Fruit fly (Drosophila melanogaster) whole organism, embryonic: ENCODE measurements around the gene mRpL3.

Experiments
- Atf-2 ChIP-seq: fragments of 200-800 bp; sonication (Bioruptor generic); optimal IDR thresholded peaks from 2 replicates; lab custom pipeline; 2016; ENCODE audit warnings: missing biosample characterization, missing genetic modification characterization
- CG10366 ChIP-seq: fragments of 200-800 bp; sonication (Bioruptor generic); IDR thresholded peaks from 2 replicates; pipeline ENCODE4 v1.3.6; 2022; ENCODE audit warnings: missing biosample characterization, missing genetic modification characterization
- CG10565 ChIP-seq: fragments of 200-800 bp; sonication (Bioruptor generic); optimal IDR thresholded peaks from 3 replicates; lab custom pipeline; 2016; ENCODE audit warnings: missing biosample characterization, mild to moderate bottlenecking, missing genetic modification characterization
- CG11085 ChIP-seq: fragments of 200-800 bp; sonication (Bioruptor generic); IDR thresholded peaks from 2 replicates; pipeline ENCODE4 v1.3.6; 2022; ENCODE audit warnings: missing biosample characterization, missing genetic modification characterization
- CG11560 ChIP-seq: fragments of 200-800 bp; sonication (Bioruptor generic); IDR thresholded peaks from 3 replicates; pipeline ENCODE4 v1.3.6; 2022; ENCODE audit warnings: missing biosample characterization, missing genetic modification characterization
- CG12299 ChIP-seq: fragments of 200-800 bp; sonication (Bioruptor generic); optimal IDR thresholded peaks from 2 replicates; lab custom pipeline; 2018; ENCODE audit warnings: missing biosample characterization, mild to moderate bottlenecking, missing genetic modification characterization
- CG1647 ChIP-seq: fragments of 200-800 bp; sonication (Bioruptor generic); optimal IDR thresholded peaks from 3 replicates; lab custom pipeline; 2016; ENCODE audit warnings: missing biosample characterization, missing genetic modification characterization
- CG17385 ChIP-seq: fragments of 200-800 bp; sonication (Bioruptor generic); optimal IDR thresholded peaks from 3 replicates; lab custom pipeline; 2018; ENCODE audit warnings: missing biosample characterization, mild to moderate bottlenecking, missing genetic modification characterization
- CG17912 ChIP-seq: fragments of 200-800 bp; sonication (Bioruptor generic); optimal IDR thresholded peaks from 2 replicates; lab custom pipeline; 2018; ENCODE audit warnings: missing biosample characterization, mild to moderate bottlenecking, missing genetic modification characterization
- CG2116 ChIP-seq: fragments of 200-800 bp; sonication (Bioruptor generic); optimal IDR thresholded peaks from 3 replicates; lab custom pipeline; 2018; ENCODE audit warnings: missing biosample characterization, mild to moderate bottlenecking, missing genetic modification characterization
- CG30020 ChIP-seq: fragments of 200-800 bp; optimal IDR thresholded peaks from 2 replicates; lab custom pipeline; 2019; ENCODE audit warnings: missing biosample characterization, mild to moderate bottlenecking, missing genetic modification characterization, moderate library complexity
- CG32532 ChIP-seq: fragments of 200-800 bp; sonication (Bioruptor generic); IDR thresholded peaks from 2 replicates; pipeline ENCODE4 v1.3.6; 2022; ENCODE audit warnings: missing biosample characterization, missing genetic modification characterization
- CG8478 ChIP-seq: fragments of >200 bp; optimal IDR thresholded peaks from 2 replicates; lab custom pipeline; 2018
- CG8765 ChIP-seq: fragments of 200-800 bp; sonication (Bioruptor generic); IDR thresholded peaks from 2 replicates; pipeline ENCODE4 v1.3.6; 2022; ENCODE audit warnings: missing biosample characterization, missing genetic modification characterization
- CG9609 ChIP-seq: fragments of 200-800 bp; sonication (Bioruptor generic); optimal IDR thresholded peaks from 3 replicates; lab custom pipeline; 2016; ENCODE audit warnings: missing biosample characterization, missing genetic modification characterization
- Dip2 ChIP-seq: fragments of 200-800 bp; sonication (Bioruptor generic); IDR thresholded peaks from 2 replicates; pipeline ENCODE4 v1.3.6; 2022; ENCODE audit warnings: missing biosample characterization, missing genetic modification characterization
- Doc3 ChIP-seq: fragments of 200-800 bp; sonication (Bioruptor generic); IDR thresholded peaks from 3 replicates; pipeline ENCODE4 v1.3.6; 2022; ENCODE audit warnings: missing biosample characterization, missing genetic modification characterization; ENCODE audit not compliant: partially characterized antibody
- ERR ChIP-seq: fragments of 200-800 bp; sonication (Bioruptor generic); optimal IDR thresholded peaks from 2 replicates; lab custom pipeline; 2016; ENCODE audit warnings: missing biosample characterization, missing genetic modification characterization
- H2.0 ChIP-seq: fragments of 200-800 bp; sonication (Bioruptor generic); IDR thresholded peaks from 2 replicates; pipeline ENCODE4 v1.3.6; 2022; ENCODE audit warnings: missing biosample characterization, missing genetic modification characterization
- HLH3B ChIP-seq: fragments of 200-800 bp; sonication (Bioruptor generic); IDR thresholded peaks from 2 replicates; pipeline ENCODE4 v1.3.6; 2022; ENCODE audit warnings: missing biosample characterization, missing genetic modification characterization
- Hey ChIP-seq: fragments of 200-800 bp; sonication (Bioruptor generic); optimal IDR thresholded peaks from 3 replicates; lab custom pipeline; 2018; ENCODE audit warnings: missing biosample characterization, mild to moderate bottlenecking, missing genetic modification characterization
- Hmx ChIP-seq: fragments of 200-800 bp; sonication (Bioruptor generic); optimal IDR thresholded peaks from 2 replicates; lab custom pipeline; 2016; ENCODE audit warnings: missing biosample characterization, missing genetic modification characterization
- Lhr ChIP-seq: fragments of 200-800 bp; sonication (Bioruptor generic); optimal IDR thresholded peaks from 3 replicates; lab custom pipeline; 2017; ENCODE audit warnings: mild to moderate bottlenecking, missing biosample characterization, missing genetic modification reagents, missing genetic modification characterization
- Mrtf ChIP-seq: fragments of 200-800 bp; sonication (Bioruptor generic); IDR thresholded peaks from 3 replicates; pipeline ENCODE4 v1.3.6; 2022; ENCODE audit warnings: missing biosample characterization, missing genetic modification characterization
- NfI ChIP-seq: fragments of 200-800 bp; sonication (Bioruptor generic); optimal IDR thresholded peaks from 3 replicates; lab custom pipeline; 2018; ENCODE audit warnings: missing biosample characterization, mild to moderate bottlenecking, missing genetic modification characterization, moderate library complexity
- Oli ChIP-seq: fragments of 200-800 bp; sonication (Bioruptor generic); optimal IDR thresholded peaks from 2 replicates; lab custom pipeline; 2018; ENCODE audit warnings: missing biosample characterization, mild to moderate bottlenecking, missing genetic modification characterization, moderate library complexity
- Rfx ChIP-seq: fragments of 200-800 bp; sonication (Bioruptor generic); IDR thresholded peaks from 2 replicates; pipeline ENCODE4 v1.3.6; 2022; ENCODE audit warnings: missing biosample characterization, missing genetic modification characterization
- Sox102F ChIP-seq: fragments of 200-800 bp; sonication (Bioruptor generic); optimal IDR thresholded peaks from 2 replicates; lab custom pipeline; 2018; ENCODE audit warnings: missing biosample characterization, mild to moderate bottlenecking, missing genetic modification characterization, moderate library complexity
- Sry-β ChIP-seq: fragments of 200-800 bp; sonication (Bioruptor generic); optimal IDR thresholded peaks from 2 replicates; lab custom pipeline; 2018; ENCODE audit warnings: missing biosample characterization, mild to moderate bottlenecking, missing genetic modification characterization, moderate library complexity
- Ssrp ChIP-seq: fragments of 200-800 bp; sonication (Bioruptor generic); optimal IDR thresholded peaks from 2 replicates; lab custom pipeline; 2018; ENCODE audit warnings: missing biosample characterization, mild to moderate bottlenecking, missing genetic modification characterization, moderate library complexity
- Stat92E ChIP-seq, 3 experiments: fragments of >200 bp in 2 of 3; fragments of 200-800 bp in 1 of 3; sonication (Bioruptor generic) in 1 of 3; optimal IDR thresholded peaks; 2 replicates each; lab custom pipeline; 2017 to 2019; ENCODE audit warnings: missing biosample characterization in 3 of 3, missing genetic modification characterization in 3 of 3, mild to moderate bottlenecking in 1 of 3, moderate library complexity in 1 of 3
- YL-1 ChIP-seq: fragments of 200-800 bp; sonication (Bioruptor generic); optimal IDR thresholded peaks from 3 replicates; lab custom pipeline; 2017; ENCODE audit warnings: missing biosample characterization, mild to moderate bottlenecking, missing genetic modification characterization
- ac ChIP-seq: fragments of 200-800 bp; sonication (Bioruptor generic); optimal IDR thresholded peaks from 3 replicates; lab custom pipeline; 2017; ENCODE audit warnings: missing biosample characterization, mild to moderate bottlenecking, missing genetic modification characterization
- bigmax ChIP-seq: fragments of 200-800 bp; sonication (Bioruptor generic); optimal IDR thresholded peaks from 2 replicates; lab custom pipeline; 2018; ENCODE audit warnings: missing biosample characterization, mild to moderate bottlenecking, missing genetic modification characterization
- ci ChIP-seq: fragments of 200-800 bp; sonication (Bioruptor generic); IDR thresholded peaks from 3 replicates; pipeline ENCODE4 v1.3.6; 2022; ENCODE audit warnings: missing biosample characterization, missing genetic modification characterization
- dpn ChIP-seq, 2 experiments: fragments of 200-800 bp; sonication (Bioruptor generic); optimal IDR thresholded peaks; 3 replicates each; lab custom pipeline; 2016; ENCODE audit warnings: missing biosample characterization in 2 of 2, missing genetic modification characterization in 2 of 2
- fd3F ChIP-seq: fragments of 200-800 bp; sonication (Bioruptor generic); optimal IDR thresholded peaks from 2 replicates; lab custom pipeline; 2018; ENCODE audit warnings: missing biosample characterization, mild to moderate bottlenecking, missing genetic modification characterization, moderate library complexity
- gsb ChIP-seq: fragments of 200-800 bp; sonication (Bioruptor generic); IDR thresholded peaks from 2 replicates; pipeline ENCODE4 v1.3.6; 2022; ENCODE audit warnings: missing biosample characterization, missing genetic modification characterization
- kay ChIP-seq: fragments of 200-800 bp; sonication (Bioruptor generic); optimal IDR thresholded peaks from 2 replicates; lab custom pipeline; 2016; ENCODE audit warnings: missing biosample characterization, missing genetic modification characterization
- lola ChIP-seq, 3 experiments: fragments of >200 bp in 2 of 3; fragments of 200-800 bp in 1 of 3; sonication (Bioruptor generic) in 1 of 3; optimal IDR thresholded peaks; 2 replicates each; lab custom pipeline; 2017 to 2019; ENCODE audit warnings: missing biosample characterization in 3 of 3, missing genetic modification characterization in 3 of 3, mild to moderate bottlenecking in 1 of 3, moderate library complexity in 1 of 3
- lov ChIP-seq, 2 experiments: fragments of 200-800 bp in 1 of 2; fragments of >200 bp in 1 of 2; sonication (Bioruptor generic) in 1 of 2; IDR thresholded peaks in 1 of 2; optimal IDR thresholded peaks in 1 of 2; 2 replicates in 1 of 2; 3 replicates in 1 of 2; pipeline versions ENCODE4 v1.3.6 to Lab custom; 2017 to 2022; ENCODE audit warnings: missing biosample characterization in 1 of 2, missing genetic modification characterization in 1 of 2
- odd ChIP-seq: fragments of 200-800 bp; sonication (Bioruptor generic); optimal IDR thresholded peaks from 2 replicates; lab custom pipeline; 2017; ENCODE audit warnings: missing biosample characterization, mild to moderate bottlenecking, missing genetic modification characterization
- otp ChIP-seq: fragments of 200-800 bp; sonication (Bioruptor generic); IDR thresholded peaks from 3 replicates; pipeline ENCODE4, ENCODE4 v1.3.6; 2022; ENCODE audit warnings: missing biosample characterization, missing genetic modification characterization
- pros ChIP-seq: fragments of 200-800 bp; sonication (Bioruptor generic); optimal IDR thresholded peaks from 3 replicates; lab custom pipeline; 2019; ENCODE audit warnings: missing biosample characterization, mild to moderate bottlenecking, missing genetic modification characterization, moderate library complexity
- ro ChIP-seq: fragments of 200-800 bp; sonication (Bioruptor generic); IDR thresholded peaks from 2 replicates; pipeline ENCODE4 v1.3.6; 2022; ENCODE audit warnings: missing biosample characterization, missing genetic modification characterization
- salm ChIP-seq: fragments of 200-800 bp; sonication (Bioruptor generic); optimal IDR thresholded peaks from 2 replicates; lab custom pipeline; 2018; ENCODE audit warnings: missing biosample characterization, mild to moderate bottlenecking, missing genetic modification characterization
- sna ChIP-seq: fragments of 200-800 bp; sonication (Bioruptor generic); IDR thresholded peaks from 2 replicates; pipeline ENCODE4 v1.3.6; 2022; ENCODE audit warnings: missing biosample characterization, missing genetic modification characterization; ENCODE audit not compliant: partially characterized antibody
- sob ChIP-seq: fragments of 200-800 bp; sonication (Bioruptor generic); IDR thresholded peaks from 2 replicates; pipeline ENCODE4 v1.3.6; 2022; ENCODE audit warnings: missing biosample characterization, missing genetic modification characterization
- vnd ChIP-seq: fragments of 200-800 bp; sonication (Bioruptor generic); IDR thresholded peaks from 3 replicates; pipeline ENCODE4 v1.3.6; 2022; ENCODE audit warnings: missing biosample characterization, missing genetic modification characterization; ENCODE audit not compliant: partially characterized antibody
- zen2 ChIP-seq: fragments of 200-800 bp; sonication (Bioruptor generic); IDR thresholded peaks from 3 replicates; pipeline ENCODE4 v1.3.6; 2022; ENCODE audit warnings: missing biosample characterization, missing genetic modification characterization; ENCODE audit not compliant: partially characterized antibody
- zfh1 ChIP-seq: fragments of 200-800 bp; sonication (Bioruptor generic); IDR thresholded peaks from 3 replicates; pipeline ENCODE4 v1.3.6; 2022; ENCODE audit warnings: missing biosample characterization, missing genetic modification characterization

mRpL3 gene

DNA sequence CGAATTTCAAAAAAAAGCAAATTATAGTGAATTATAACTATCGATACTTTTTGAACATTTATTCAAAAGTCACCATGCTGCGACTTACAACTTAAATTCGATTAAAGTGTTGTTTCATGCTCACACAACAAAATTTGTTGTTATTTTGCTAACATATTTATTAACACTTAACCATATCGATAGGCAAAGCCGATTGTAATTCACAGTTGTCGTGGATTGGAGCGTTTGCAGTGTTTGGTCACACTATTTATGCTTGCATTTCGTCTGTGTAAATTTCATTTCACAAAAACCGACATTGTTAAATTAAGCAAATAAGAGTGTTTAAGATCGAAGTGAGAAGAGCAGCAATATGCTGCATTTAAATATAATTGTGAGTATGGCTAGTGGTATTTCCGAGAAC lies 48.6 kb upstream of the mRpL3 start, which contains the start of gene HUWE1 (continued):
- TF ChIP-seq bigmax (GFP tag; lab: Kevin White, UChicago) (no peak), CG17912 (GFP tag; lab: Kevin White, UChicago) (peak; percentile 17), Ssrp (tag; lab: Kevin White, UChicago) (no peak), NfI (GFP tag; lab: Kevin White, UChicago) (peak; percentile 11), kay (GFP tag; lab: Kevin White, UChicago) (no peak), CG12299 (peak; percentile 32), HLH3B (GFP tag; lab: Robert Waterston, UW) (no peak), Dip2 (GFP tag; lab: Robert Waterston, UW) (no peak), zfh1 (GFP tag; lab: Robert Waterston, UW) (no peak), pros (no peak), Sox102F (no peak), CG1647 (GFP tag; lab: Kevin White, UChicago) (peak; percentile 12), CG11560 (tag; lab: Robert Waterston, UW) (peak; percentile 49; the same call in 1 of the 3 replicates), Doc3 (GFP tag; lab: Robert Waterston, UW) (peak; percentile 71), salm (tag; lab: Kevin White, UChicago) (peak; percentile 2), Mrtf (GFP tag; lab: Robert Waterston, UW) (no peak), sna (peak; percentile 44), sob (GFP tag; lab: Robert Waterston, UW) (peak; percentile 45; the same call in 1 of the 2 replicates), ERR (GFP tag; lab: Kevin White, UChicago) (no peak), CG32532 (GFP tag; lab: Robert Waterston, UW) (no peak), CG10366 (GFP tag; lab: Robert Waterston, UW) (no peak), Sry-β (GFP tag; lab: Kevin White, UChicago) (no peak), ro (GFP tag; lab: Robert Waterston, UW) (no peak), CG8478 (lab: Kevin White, UChicago) (no peak), Oli (no peak), zen2 (GFP tag; lab: Robert Waterston, UW) (peak; percentile 58; the same call in 2 of the 3 replicates), dpn (GFP tag; optimal IDR thresholded peaks at IDR 0.05; lab: Kevin White, UChicago) (peak in 1 of 2 experiments; percentile 4), CG2116 (GFP tag; lab: Kevin White, UChicago) (peak; percentile 85), odd (GFP tag; lab: Kevin White, UChicago) (no peak), ci (GFP tag; lab: Robert Waterston, UW) (no peak), CG8765 (no peak), H2.0 (GFP tag; lab: Robert Waterston, UW) (no peak), Stat92E (GFP tag; optimal IDR thresholded peaks at IDR 0.05; lab: Kevin White, UChicago) (peak in 1 of 3 experiments; percentile 1), fd3F (no peak), CG17385 (GFP tag; lab: Kevin White, UChicago) (no peak), CG30020 (peak; percentile 54), Hmx (GFP tag; lab: Kevin White, UChicago) (no peak), CG10565 (no peak), YL-1 (GFP tag; lab: Kevin White, UChicago) (peak; percentile 17), ac (no peak), vnd (GFP tag; lab: Robert Waterston, UW) (peak; percentile 67), gsb (no peak), Rfx (GFP tag; lab: Robert Waterston, UW) (peak; percentile 58), CG9609 (GFP tag; lab: Kevin White, UChicago) (peak; percentile 10), lov (optimal IDR thresholded peaks at IDR 0.05; lab: Kevin White, UChicago) (no peak), lov (GFP tag; IDR thresholded peaks at IDR 0.05; lab: Robert Waterston, UW) (no peak), otp (GFP tag; lab: Robert Waterston, UW) (no peak), Atf-2 (GFP tag; lab: Kevin White, UChicago) (no peak), Lhr (GFP tag; lab: Kevin White, UChicago) (no peak), lola (GFP tag; optimal IDR thresholded peaks at IDR 0.05; lab: Kevin White, UChicago) (no peak), CG11085 (no peak), Hey (tag; lab: Kevin White, UChicago) (no peak)
